Fruit fly (Drosophila melanogaster) whole organism, embryonic: ENCODE measurements around the gene CG32631.
A peak's percentile ranks its signal among the peaks of the same experiment; 100 is the strongest.

Source experiments
- Atf-2 ChIP-seq: fragments of 200-800 bp; sonication (Bioruptor generic); optimal IDR thresholded peaks from 2 replicates; lab custom pipeline; 2016; ENCODE audit warnings: missing biosample characterization, missing genetic modification characterization
- CG10147 ChIP-seq: fragments of 200-800 bp; sonication (Bioruptor generic); optimal IDR thresholded peaks from 2 replicates; lab custom pipeline; 2019; ENCODE audit warnings: missing biosample characterization, mild to moderate bottlenecking, missing genetic modification characterization, moderate library complexity
- CG11560 ChIP-seq: fragments of 200-800 bp; sonication (Bioruptor generic); IDR thresholded peaks from 3 replicates; pipeline ENCODE4 v1.3.6; 2022; ENCODE audit warnings: missing biosample characterization, missing genetic modification characterization
- CG12769 ChIP-seq: fragments of 200-800 bp; sonication (Bioruptor generic); optimal IDR thresholded peaks from 2 replicates; lab custom pipeline; 2019; ENCODE audit warnings: missing biosample characterization, mild to moderate bottlenecking, missing genetic modification characterization, moderate library complexity
- CG15011 ChIP-seq: fragments of 200-800 bp; sonication (Bioruptor generic); optimal IDR thresholded peaks from 3 replicates; lab custom pipeline; 2018; ENCODE audit warnings: missing biosample characterization, mild to moderate bottlenecking, missing genetic modification characterization
- CG2116 ChIP-seq: fragments of 200-800 bp; sonication (Bioruptor generic); optimal IDR thresholded peaks from 3 replicates; lab custom pipeline; 2018; ENCODE audit warnings: missing biosample characterization, mild to moderate bottlenecking, missing genetic modification characterization
- CG2889 ChIP-seq: fragments of 200-800 bp; sonication (Bioruptor generic); IDR thresholded peaks from 3 replicates; pipeline ENCODE4 v1.3.6; 2022; ENCODE audit warnings: missing biosample characterization, missing genetic modification characterization
- CG30020 ChIP-seq: fragments of 200-800 bp; optimal IDR thresholded peaks from 2 replicates; lab custom pipeline; 2019; ENCODE audit warnings: missing biosample characterization, mild to moderate bottlenecking, missing genetic modification characterization, moderate library complexity
- CG3163 ChIP-seq: fragments of 200-800 bp; sonication (Bioruptor generic); optimal IDR thresholded peaks from 3 replicates; lab custom pipeline; 2016; ENCODE audit warnings: missing biosample characterization, missing genetic modification characterization
- CG32767 ChIP-seq: fragments of 200-800 bp; sonication (Bioruptor generic); IDR thresholded peaks from 2 replicates; pipeline ENCODE4 v1.3.6; 2022; ENCODE audit warnings: missing biosample characterization, missing genetic modification characterization
- CG34224 ChIP-seq: fragments of 200-800 bp; sonication (Bioruptor generic); IDR thresholded peaks from 3 replicates; pipeline ENCODE4 v1.3.6; 2022; ENCODE audit warnings: missing biosample characterization, missing genetic modification characterization; ENCODE audit not compliant: partially characterized antibody
- CG6254 ChIP-seq: fragments of 200-800 bp; sonication (Bioruptor generic); optimal IDR thresholded peaks from 3 replicates; lab custom pipeline; 2017; ENCODE audit warnings: mild to moderate bottlenecking, missing biosample characterization, missing genetic modification reagents, missing genetic modification characterization
- CG7987 ChIP-seq: fragments of 200-800 bp; sonication (Bioruptor generic); optimal IDR thresholded peaks from 2 replicates; lab custom pipeline; 2018; ENCODE audit warnings: missing biosample characterization, mild to moderate bottlenecking, missing genetic modification characterization, moderate library complexity
- CG8281 ChIP-seq: fragments of 200-800 bp; sonication (Bioruptor generic); optimal IDR thresholded peaks from 2 replicates; lab custom pipeline; 2018; ENCODE audit warnings: missing biosample characterization, mild to moderate bottlenecking, missing genetic modification characterization, moderate library complexity
- CG8765 ChIP-seq: fragments of 200-800 bp; sonication (Bioruptor generic); IDR thresholded peaks from 2 replicates; pipeline ENCODE4 v1.3.6; 2022; ENCODE audit warnings: missing biosample characterization, missing genetic modification characterization
- CG8944 ChIP-seq: fragments of 200-800 bp; sonication (Bioruptor generic); optimal IDR thresholded peaks from 3 replicates; lab custom pipeline; 2016; ENCODE audit warnings: missing biosample characterization, missing genetic modification characterization
- Dek ChIP-seq: fragments of 200-800 bp; sonication (Bioruptor generic); optimal IDR thresholded peaks from 3 replicates; lab custom pipeline; 2019; ENCODE audit warnings: missing biosample characterization, mild to moderate bottlenecking, missing genetic modification characterization, moderate library complexity
- Doc3 ChIP-seq: fragments of 200-800 bp; sonication (Bioruptor generic); IDR thresholded peaks from 3 replicates; pipeline ENCODE4 v1.3.6; 2022; ENCODE audit warnings: missing biosample characterization, missing genetic modification characterization; ENCODE audit not compliant: partially characterized antibody
- Elba2 ChIP-seq: fragments of 200-800 bp; sonication (Bioruptor generic); optimal IDR thresholded peaks from 3 replicates; lab custom pipeline; 2016; ENCODE audit warnings: missing biosample characterization, missing genetic modification characterization
- H15 ChIP-seq: fragments of 200-800 bp; sonication (Bioruptor generic); IDR thresholded peaks from 3 replicates; pipeline ENCODE4 v1.3.6; 2022; ENCODE audit warnings: missing biosample characterization, missing genetic modification characterization
- HLH3B ChIP-seq: fragments of 200-800 bp; sonication (Bioruptor generic); IDR thresholded peaks from 2 replicates; pipeline ENCODE4 v1.3.6; 2022; ENCODE audit warnings: missing biosample characterization, missing genetic modification characterization
- HLH54F ChIP-seq: fragments of 200-800 bp; sonication (Bioruptor generic); optimal IDR thresholded peaks from 3 replicates; lab custom pipeline; 2016; ENCODE audit warnings: missing biosample characterization, missing genetic modification characterization
- HLHmδ ChIP-seq: fragments of 200-800 bp; sonication (Bioruptor generic); optimal IDR thresholded peaks from 2 replicates; lab custom pipeline; 2018; ENCODE audit warnings: missing biosample characterization, mild to moderate bottlenecking, missing genetic modification characterization, moderate library complexity
- Hr51 ChIP-seq, 2 experiments: fragments of 200-800 bp; sonication (Bioruptor generic); optimal IDR thresholded peaks; 2 replicates in 1 of 2; 3 replicates in 1 of 2; lab custom pipeline; 2016 to 2018; ENCODE audit warnings: missing biosample characterization in 2 of 2, missing genetic modification characterization in 2 of 2, mild to moderate bottlenecking in 1 of 2, moderate library complexity in 1 of 2
- Nf-YB ChIP-seq: fragments of 200-800 bp; sonication (Bioruptor generic); optimal IDR thresholded peaks from 3 replicates; lab custom pipeline; 2019; ENCODE audit warnings: missing biosample characterization, mild to moderate bottlenecking, missing genetic modification characterization, moderate library complexity
- NfI ChIP-seq: fragments of 200-800 bp; sonication (Bioruptor generic); optimal IDR thresholded peaks from 3 replicates; lab custom pipeline; 2018; ENCODE audit warnings: missing biosample characterization, mild to moderate bottlenecking, missing genetic modification characterization, moderate library complexity
- Pdp1 ChIP-seq, 2 experiments: fragments of 200-800 bp; sonication (Bioruptor generic); optimal IDR thresholded peaks; 3 replicates each; lab custom pipeline; 2016; ENCODE audit warnings: missing biosample characterization in 2 of 2, missing genetic modification characterization in 2 of 2, mild to moderate bottlenecking in 1 of 2, moderate library complexity in 1 of 2
- ash1 ChIP-seq: fragments of 200-800 bp; sonication (Bioruptor generic); optimal IDR thresholded peaks from 2 replicates; lab custom pipeline; 2018; ENCODE audit warnings: missing biosample characterization, mild to moderate bottlenecking, missing genetic modification characterization
- bigmax ChIP-seq: fragments of 200-800 bp; sonication (Bioruptor generic); optimal IDR thresholded peaks from 2 replicates; lab custom pipeline; 2018; ENCODE audit warnings: missing biosample characterization, mild to moderate bottlenecking, missing genetic modification characterization
- ci ChIP-seq: fragments of 200-800 bp; sonication (Bioruptor generic); IDR thresholded peaks from 3 replicates; pipeline ENCODE4 v1.3.6; 2022; ENCODE audit warnings: missing biosample characterization, missing genetic modification characterization
- dmrt99B ChIP-seq: fragments of 200-800 bp; sonication (Bioruptor generic); optimal IDR thresholded peaks from 2 replicates; lab custom pipeline; 2018; ENCODE audit warnings: missing biosample characterization, mild to moderate bottlenecking, missing genetic modification characterization, moderate library complexity
- dysf ChIP-seq: fragments of 200-800 bp; sonication (Bioruptor generic); IDR thresholded peaks from 3 replicates; pipeline ENCODE4 v1.3.6; 2022; ENCODE audit warnings: missing biosample characterization, missing genetic modification characterization
- ems ChIP-seq: fragments of 200-800 bp; sonication (Bioruptor generic); optimal IDR thresholded peaks from 3 replicates; lab custom pipeline; 2016; ENCODE audit warnings: missing biosample characterization, missing genetic modification characterization
- exex ChIP-seq: fragments of 200-800 bp; sonication (Bioruptor generic); optimal IDR thresholded peaks from 4 replicates; lab custom pipeline; 2018; ENCODE audit warnings: missing biosample characterization, mild to moderate bottlenecking, missing genetic modification characterization, moderate library complexity
- fd64A ChIP-seq: fragments of 200-800 bp; sonication (Bioruptor generic); optimal IDR thresholded peaks from 3 replicates; lab custom pipeline; 2018; ENCODE audit warnings: missing biosample characterization, mild to moderate bottlenecking, missing genetic modification characterization
- gce ChIP-seq: fragments of 200-800 bp; sonication (Bioruptor generic); IDR thresholded peaks from 3 replicates; pipeline ENCODE4 v1.3.6; 2022; ENCODE audit warnings: missing biosample characterization, missing genetic modification characterization
- gcm2 ChIP-seq: fragments of 200-800 bp; sonication (Bioruptor generic); optimal IDR thresholded peaks from 2 replicates; lab custom pipeline; 2016; ENCODE audit warnings: missing biosample characterization, missing genetic modification characterization
- gem ChIP-seq: fragments of 200-800 bp; sonication (Bioruptor generic); optimal IDR thresholded peaks from 2 replicates; lab custom pipeline; 2019; ENCODE audit warnings: missing biosample characterization, mild to moderate bottlenecking, missing genetic modification characterization, moderate library complexity
- grn ChIP-seq: fragments of 200-800 bp; sonication (Bioruptor generic); optimal IDR thresholded peaks from 3 replicates; lab custom pipeline; 2017; ENCODE audit warnings: missing biosample characterization, missing genetic modification characterization
- gt ChIP-seq: fragments of 200-800 bp; sonication (Bioruptor generic); IDR thresholded peaks from 2 replicates; pipeline ENCODE4 v1.3.6; 2022; ENCODE audit warnings: missing biosample characterization, missing genetic modification characterization
- h ChIP-seq: fragments of >200 bp; optimal IDR thresholded peaks from 2 replicates; lab custom pipeline; 2017
- hkb ChIP-seq, 2 experiments: fragments of 200-800 bp in 1 of 2; fragments of >200 bp in 1 of 2; sonication (Bioruptor generic) in 1 of 2; IDR thresholded peaks in 1 of 2; optimal IDR thresholded peaks in 1 of 2; 2 replicates each; pipeline versions ENCODE4 v1.3.6 to Lab custom; 2017 to 2022; ENCODE audit warnings: missing biosample characterization in 1 of 2, missing genetic modification characterization in 1 of 2
- hth ChIP-seq: fragments of >200 bp; optimal IDR thresholded peaks from 2 replicates; lab custom pipeline; 2017; ENCODE audit warnings: inconsistent platforms
- maf-S ChIP-seq: fragments of 200-800 bp; sonication (Bioruptor generic); optimal IDR thresholded peaks from 2 replicates; lab custom pipeline; 2016; ENCODE audit warnings: missing biosample characterization, missing genetic modification characterization
- onecut ChIP-seq: fragments of 200-800 bp; sonication (Bioruptor generic); IDR thresholded peaks from 2 replicates; pipeline ENCODE4 v1.3.6; 2022; ENCODE audit warnings: missing biosample characterization, missing genetic modification characterization
- peb ChIP-seq: fragments of 200-800 bp; sonication (Bioruptor generic); IDR thresholded peaks from 2 replicates; pipeline ENCODE4 v1.3.6; 2022; ENCODE audit warnings: missing biosample characterization, missing genetic modification characterization
- psq ChIP-seq: fragments of 200-800 bp; sonication (Bioruptor generic); optimal IDR thresholded peaks from 2 replicates; lab custom pipeline; 2017; ENCODE audit warnings: missing biosample characterization, missing genetic modification characterization
- sens-2 ChIP-seq: fragments of 200-800 bp; sonication (Bioruptor generic); IDR thresholded peaks from 2 replicates; pipeline ENCODE4 v1.3.6; 2022; ENCODE audit warnings: missing biosample characterization, missing genetic modification characterization
- seq ChIP-seq: fragments of 200-800 bp; sonication (Bioruptor generic); IDR thresholded peaks from 2 replicates; pipeline ENCODE4 v1.3.6; 2022; ENCODE audit warnings: missing biosample characterization, missing genetic modification characterization
- slou ChIP-seq: fragments of 200-800 bp; sonication (Bioruptor generic); optimal IDR thresholded peaks from 3 replicates; lab custom pipeline; 2016; ENCODE audit warnings: missing biosample characterization, missing genetic modification characterization
- tin ChIP-seq: fragments of 200-800 bp; sonication (Bioruptor generic); optimal IDR thresholded peaks from 3 replicates; lab custom pipeline; 2016; ENCODE audit warnings: missing biosample characterization, missing genetic modification characterization
- vvl ChIP-seq: fragments of 200-800 bp; sonication (Bioruptor generic); IDR thresholded peaks from 2 replicates; pipeline ENCODE4 v1.3.6; 2022; ENCODE audit warnings: missing biosample characterization, missing genetic modification characterization

Gene CG32631

DNA sequence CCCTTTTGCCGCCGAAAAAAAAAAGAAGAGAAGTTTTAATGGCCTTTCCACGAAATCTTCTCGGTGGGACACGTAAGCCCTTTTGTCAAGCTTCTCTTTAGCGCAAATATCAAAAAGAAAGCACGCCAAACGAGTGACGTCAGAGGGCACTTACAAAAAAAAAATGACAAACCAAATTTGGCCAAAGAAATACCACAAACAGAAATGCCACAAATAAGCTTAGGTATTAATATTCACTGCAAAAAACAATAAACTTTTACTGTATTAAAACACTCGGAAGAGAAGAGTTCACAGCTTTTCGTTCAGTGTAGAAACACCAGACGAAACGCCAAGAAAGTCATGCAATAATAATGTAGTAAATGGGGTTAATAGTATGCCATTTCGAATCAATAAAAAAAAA is 11.9 kb downstream of the CG32631 start (continued):
- peak in 1 of 2 experiments; percentile 10 for TF ChIP-seq Pdp1 (GFP tag; optimal IDR thresholded peaks at IDR 0.05; lab: Kevin White, UChicago)
- TF ChIP-seq HLH3B (GFP tag; lab: Robert Waterston, UW): no peak
- no peak for TF ChIP-seq HLHmδ
- no peak for TF ChIP-seq fd64A (GFP tag; lab: Kevin White, UChicago)
- TF ChIP-seq CG6254 (GFP tag; lab: Kevin White, UChicago): no peak
- no peak for TF ChIP-seq exex (tag; lab: Kevin White, UChicago)
- TF ChIP-seq Dek (tag; lab: Kevin White, UChicago): no peak
- TF ChIP-seq gt (GFP tag; lab: Robert Waterston, UW): no peak
- no peak for TF ChIP-seq peb (GFP tag; lab: Robert Waterston, UW)
- TF ChIP-seq CG30020 (tag; lab: Kevin White, UChicago): no peak
- no peak for TF ChIP-seq CG11560 (tag; lab: Robert Waterston, UW)
- TF ChIP-seq psq (GFP tag; lab: Kevin White, UChicago): no peak
- TF ChIP-seq dysf (GFP tag; lab: Robert Waterston, UW): peak; percentile 57; the same call in 2 of the 3 replicates
- TF ChIP-seq CG8944 (GFP tag; lab: Kevin White, UChicago): no peak
- TF ChIP-seq maf-S (GFP tag; lab: Kevin White, UChicago): no peak
- TF ChIP-seq CG12769 (tag; lab: Kevin White, UChicago): no peak
- no peak for TF ChIP-seq Elba2 (GFP tag; lab: Kevin White, UChicago)
- no peak for TF ChIP-seq Atf-2 (GFP tag; lab: Kevin White, UChicago)
- TF ChIP-seq sens-2 (GFP tag; lab: Robert Waterston, UW): no peak
- TF ChIP-seq dmrt99B: peak; percentile 47
- no peak for TF ChIP-seq CG34224 (GFP tag; lab: Robert Waterston, UW)
- no peak for TF ChIP-seq gce (GFP tag; lab: Robert Waterston, UW)
- no peak for TF ChIP-seq bigmax (GFP tag; lab: Kevin White, UChicago)
- TF ChIP-seq HLH54F: no peak
- TF ChIP-seq hkb (optimal IDR thresholded peaks at IDR 0.05; lab: Kevin White, UChicago): no peak
- no peak for TF ChIP-seq hkb (GFP tag; IDR thresholded peaks at IDR 0.05; lab: Robert Waterston, UW)
- peak; percentile 44 for TF ChIP-seq vvl (GFP tag; lab: Robert Waterston, UW)
- TF ChIP-seq onecut (GFP tag; lab: Robert Waterston, UW): 0 out of 2 replicates have a peak, but pooled peaks have one; percentile 6
- TF ChIP-seq slou: no peak
- no peak for TF ChIP-seq CG10147 (GFP tag; lab: Kevin White, UChicago)
- no peak for TF ChIP-seq Doc3 (GFP tag; lab: Robert Waterston, UW)
- no peak for TF ChIP-seq CG2889 (GFP tag; lab: Robert Waterston, UW)
- TF ChIP-seq seq (GFP tag; lab: Robert Waterston, UW): no peak
- peak in 1 of 2 experiments; percentile 38 for TF ChIP-seq Hr51 (GFP tag; optimal IDR thresholded peaks at IDR 0.05; lab: Kevin White, UChicago)
- no peak for TF ChIP-seq CG7987 (GFP tag; lab: Kevin White, UChicago)
- no peak for TF ChIP-seq Nf-YB
- TF ChIP-seq gem (tag; lab: Kevin White, UChicago): peak; percentile 46
- TF ChIP-seq h (lab: Kevin White, UChicago): no peak
- TF ChIP-seq tin (GFP tag; lab: Kevin White, UChicago): no peak
- TF ChIP-seq CG2116 (GFP tag; lab: Kevin White, UChicago): no peak
- no peak for TF ChIP-seq ems (GFP tag; lab: Kevin White, UChicago)
- no peak for TF ChIP-seq CG32767 (GFP tag; lab: Robert Waterston, UW)
- no peak for TF ChIP-seq CG15011
- no peak for TF ChIP-seq CG8765 (GFP tag; lab: Robert Waterston, UW)
- TF ChIP-seq H15 (GFP tag; lab: Robert Waterston, UW): no peak
- TF ChIP-seq gcm2 (GFP tag; lab: Kevin White, UChicago): no peak
- TF ChIP-seq ash1: no peak
- TF ChIP-seq hth (lab: Kevin White, UChicago): no peak
- TF ChIP-seq grn (GFP tag; lab: Kevin White, UChicago): no peak
- TF ChIP-seq CG3163 (GFP tag; lab: Kevin White, UChicago): no peak
- peak; percentile 49; the same call in 1 of the 3 replicates for TF ChIP-seq ci (GFP tag; lab: Robert Waterston, UW)
- TF ChIP-seq NfI (GFP tag; lab: Kevin White, UChicago): no peak
- TF ChIP-seq CG8281: no peak
